Fruit fly (Drosophila melanogaster) whole organism, embryonic: ENCODE results near the gene mRpS33.
A peak's percentile ranks its signal among the peaks of the same experiment; 100 is the strongest.

Experiments used
- CG10431 ChIP-seq: fragments of 200-800 bp; sonication (Bioruptor generic); optimal IDR thresholded peaks from 3 replicates; lab custom pipeline; 2018; ENCODE audit warnings: missing biosample characterization, mild to moderate bottlenecking, missing genetic modification characterization
- CG10959 ChIP-seq: fragments of 200-800 bp; sonication (Bioruptor generic); IDR thresholded peaks from 2 replicates; pipeline ENCODE4 v1.3.6; 2022; ENCODE audit warnings: missing biosample characterization, missing genetic modification characterization
- CG11695 ChIP-seq: fragments of 200-800 bp; sonication (Bioruptor generic); IDR thresholded peaks from 3 replicates; pipeline ENCODE4 v1.3.6; 2022; ENCODE audit warnings: missing biosample characterization, missing genetic modification characterization
- CG13296 ChIP-seq: fragments of 200-800 bp; sonication (Bioruptor generic); optimal IDR thresholded peaks from 3 replicates; lab custom pipeline; 2018; ENCODE audit warnings: missing biosample characterization, mild to moderate bottlenecking, missing genetic modification characterization
- CG13624 ChIP-seq: fragments of 200-800 bp; sonication (Bioruptor generic); optimal IDR thresholded peaks from 2 replicates; lab custom pipeline; 2016; ENCODE audit warnings: missing biosample characterization, missing genetic modification characterization
- CG14860 ChIP-seq: fragments of 200-800 bp; sonication (Bioruptor generic); IDR thresholded peaks from 3 replicates; pipeline ENCODE4 v1.3.6; 2022; ENCODE audit warnings: missing biosample characterization, missing genetic modification characterization; ENCODE audit not compliant: partially characterized antibody
- CG1602 ChIP-seq: fragments of 200-800 bp; sonication (Bioruptor generic); optimal IDR thresholded peaks from 3 replicates; lab custom pipeline; 2016; ENCODE audit warnings: missing biosample characterization, missing genetic modification characterization
- CG16863 ChIP-seq: fragments of 200-800 bp; sonication (Bioruptor generic); optimal IDR thresholded peaks from 3 replicates; lab custom pipeline; 2016; ENCODE audit warnings: missing biosample characterization, missing genetic modification characterization
- CG17328 ChIP-seq: fragments of 200-800 bp; sonication (Bioruptor generic); IDR thresholded peaks from 2 replicates; pipeline ENCODE4 v1.3.6; 2022; ENCODE audit warnings: missing biosample characterization, missing genetic modification characterization
- CG17912 ChIP-seq: fragments of 200-800 bp; sonication (Bioruptor generic); optimal IDR thresholded peaks from 2 replicates; lab custom pipeline; 2018; ENCODE audit warnings: missing biosample characterization, mild to moderate bottlenecking, missing genetic modification characterization
- CG32772 ChIP-seq: fragments of 200-800 bp; sonication (Bioruptor generic); IDR thresholded peaks from 2 replicates; pipeline ENCODE4 v1.3.6; 2022; ENCODE audit warnings: missing biosample characterization, missing genetic modification characterization
- CG3281 ChIP-seq: fragments of 200-800 bp; sonication (Bioruptor generic); optimal IDR thresholded peaks from 3 replicates; lab custom pipeline; 2017; ENCODE audit warnings: missing biosample characterization, mild to moderate bottlenecking, missing genetic modification characterization
- CG34224 ChIP-seq: fragments of 200-800 bp; sonication (Bioruptor generic); IDR thresholded peaks from 3 replicates; pipeline ENCODE4 v1.3.6; 2022; ENCODE audit warnings: missing biosample characterization, missing genetic modification characterization; ENCODE audit not compliant: partially characterized antibody
- CG3838 ChIP-seq: fragments of 200-800 bp; sonication (Bioruptor generic); optimal IDR thresholded peaks from 3 replicates; lab custom pipeline; 2016; ENCODE audit warnings: missing biosample characterization, missing genetic modification characterization
- CG4707 ChIP-seq: fragments of 200-800 bp; sonication (Bioruptor generic); optimal IDR thresholded peaks from 2 replicates; lab custom pipeline; 2018; ENCODE audit warnings: missing biosample characterization, mild to moderate bottlenecking, missing genetic modification characterization, moderate library complexity
- CG4730 ChIP-seq: fragments of 200-800 bp; sonication (Bioruptor generic); IDR thresholded peaks from 2 replicates; pipeline ENCODE4 v1.3.6; 2022; ENCODE audit warnings: missing biosample characterization, missing genetic modification characterization
- CG4854 ChIP-seq: fragments of 200-800 bp; sonication (Bioruptor generic); optimal IDR thresholded peaks from 2 replicates; lab custom pipeline; 2016; ENCODE audit warnings: missing biosample characterization, missing genetic modification characterization, inconsistent platforms
- CG6254 ChIP-seq: fragments of 200-800 bp; sonication (Bioruptor generic); optimal IDR thresholded peaks from 3 replicates; lab custom pipeline; 2017; ENCODE audit warnings: mild to moderate bottlenecking, missing biosample characterization, missing genetic modification reagents, missing genetic modification characterization
- CG6854 ChIP-seq: fragments of 200-800 bp; sonication (Bioruptor generic); optimal IDR thresholded peaks from 3 replicates; lab custom pipeline; 2017; ENCODE audit warnings: missing biosample characterization, mild to moderate bottlenecking, missing genetic modification characterization
- CG9609 ChIP-seq: fragments of 200-800 bp; sonication (Bioruptor generic); optimal IDR thresholded peaks from 3 replicates; lab custom pipeline; 2016; ENCODE audit warnings: missing biosample characterization, missing genetic modification characterization
- Dip2 ChIP-seq: fragments of 200-800 bp; sonication (Bioruptor generic); IDR thresholded peaks from 2 replicates; pipeline ENCODE4 v1.3.6; 2022; ENCODE audit warnings: missing biosample characterization, missing genetic modification characterization
- H15 ChIP-seq: fragments of 200-800 bp; sonication (Bioruptor generic); IDR thresholded peaks from 3 replicates; pipeline ENCODE4 v1.3.6; 2022; ENCODE audit warnings: missing biosample characterization, missing genetic modification characterization
- HHEX ChIP-seq: fragments of 200-800 bp; sonication (Bioruptor generic); optimal IDR thresholded peaks from 3 replicates; lab custom pipeline; 2017; ENCODE audit warnings: missing biosample characterization, mild to moderate bottlenecking, missing genetic modification characterization, missing genetic modification reagents
- HLHmδ ChIP-seq: fragments of 200-800 bp; sonication (Bioruptor generic); optimal IDR thresholded peaks from 2 replicates; lab custom pipeline; 2018; ENCODE audit warnings: missing biosample characterization, mild to moderate bottlenecking, missing genetic modification characterization, moderate library complexity
- Nf-YC ChIP-seq: fragments of 200-800 bp; optimal IDR thresholded peaks from 3 replicates; lab custom pipeline; 2019; ENCODE audit warnings: missing biosample characterization, mild to moderate bottlenecking, missing genetic modification characterization, moderate library complexity
- Ptx1 ChIP-seq: fragments of 200-800 bp; sonication (Bioruptor generic); IDR thresholded peaks from 2 replicates; pipeline ENCODE4 v1.3.6; 2022; ENCODE audit warnings: missing biosample characterization, missing genetic modification characterization
- TFAM ChIP-seq: fragments of 200-800 bp; sonication (Bioruptor generic); optimal IDR thresholded peaks from 2 replicates; lab custom pipeline; 2017; ENCODE audit warnings: missing biosample characterization, missing genetic modification characterization, inconsistent platforms
- Usf ChIP-seq: fragments of 200-800 bp; sonication (Bioruptor generic); optimal IDR thresholded peaks from 2 replicates; lab custom pipeline; 2017; ENCODE audit warnings: missing genotype, missing biosample characterization, missing genetic modification characterization
- abd-A ChIP-seq: fragments of 200-800 bp; sonication (Bioruptor generic); optimal IDR thresholded peaks from 3 replicates; lab custom pipeline; 2019; ENCODE audit warnings: missing biosample characterization, mild to moderate bottlenecking, missing genetic modification characterization, moderate library complexity
- al ChIP-seq: fragments of 200-800 bp; sonication (Bioruptor generic); IDR thresholded peaks from 2 replicates; pipeline ENCODE4 v1.3.6; 2022; ENCODE audit warnings: missing biosample characterization, missing genetic modification characterization
- dmrt99B ChIP-seq: fragments of 200-800 bp; sonication (Bioruptor generic); optimal IDR thresholded peaks from 2 replicates; lab custom pipeline; 2018; ENCODE audit warnings: missing biosample characterization, mild to moderate bottlenecking, missing genetic modification characterization, moderate library complexity
- dpn ChIP-seq, 2 experiments: fragments of 200-800 bp; sonication (Bioruptor generic); optimal IDR thresholded peaks; 3 replicates each; lab custom pipeline; 2016; ENCODE audit warnings: missing biosample characterization in 2 of 2, missing genetic modification characterization in 2 of 2
- dysf ChIP-seq: fragments of 200-800 bp; sonication (Bioruptor generic); IDR thresholded peaks from 3 replicates; pipeline ENCODE4 v1.3.6; 2022; ENCODE audit warnings: missing biosample characterization, missing genetic modification characterization
- esg ChIP-seq: fragments of 200-800 bp; sonication (Bioruptor generic); conservative IDR thresholded peaks from 2 replicates; pipeline ENCODE4 v1.3.6; 2022; ENCODE audit warnings: missing biosample characterization, missing genetic modification characterization
- ewg ChIP-seq: fragments of 200-800 bp; sonication (Bioruptor generic); optimal IDR thresholded peaks from 3 replicates; lab custom pipeline; 2017; ENCODE audit warnings: mild to moderate bottlenecking, missing biosample characterization, missing genetic modification reagents, missing genetic modification characterization
- exex ChIP-seq: fragments of 200-800 bp; sonication (Bioruptor generic); optimal IDR thresholded peaks from 4 replicates; lab custom pipeline; 2018; ENCODE audit warnings: missing biosample characterization, mild to moderate bottlenecking, missing genetic modification characterization, moderate library complexity
- gcm ChIP-seq: fragments of 200-800 bp; sonication (Bioruptor generic); optimal IDR thresholded peaks from 2 replicates; lab custom pipeline; 2019; ENCODE audit warnings: missing biosample characterization, mild to moderate bottlenecking, missing genetic modification characterization, moderate library complexity
- klu ChIP-seq: fragments of 200-800 bp; sonication (Bioruptor generic); IDR thresholded peaks from 2 replicates; pipeline ENCODE4 v1.3.6; 2022; ENCODE audit warnings: missing biosample characterization, missing genetic modification characterization
- lola ChIP-seq, 3 experiments: fragments of >200 bp in 2 of 3; fragments of 200-800 bp in 1 of 3; sonication (Bioruptor generic) in 1 of 3; optimal IDR thresholded peaks; 2 replicates each; lab custom pipeline; 2017 to 2019; ENCODE audit warnings: missing biosample characterization in 3 of 3, missing genetic modification characterization in 3 of 3, mild to moderate bottlenecking in 1 of 3, moderate library complexity in 1 of 3
- lov ChIP-seq, 2 experiments: fragments of 200-800 bp in 1 of 2; fragments of >200 bp in 1 of 2; sonication (Bioruptor generic) in 1 of 2; IDR thresholded peaks in 1 of 2; optimal IDR thresholded peaks in 1 of 2; 2 replicates in 1 of 2; 3 replicates in 1 of 2; pipeline versions ENCODE4 v1.3.6 to Lab custom; 2017 to 2022; ENCODE audit warnings: missing biosample characterization in 1 of 2, missing genetic modification characterization in 1 of 2
- pho ChIP-seq: fragments of 200-800 bp; sonication (Bioruptor generic); optimal IDR thresholded peaks from 2 replicates; lab custom pipeline; 2016; ENCODE audit warnings: missing biosample characterization, missing genetic modification characterization
- pros ChIP-seq: fragments of 200-800 bp; sonication (Bioruptor generic); optimal IDR thresholded peaks from 3 replicates; lab custom pipeline; 2019; ENCODE audit warnings: missing biosample characterization, mild to moderate bottlenecking, missing genetic modification characterization, moderate library complexity
- sima ChIP-seq: fragments of 200-800 bp; sonication (Bioruptor generic); optimal IDR thresholded peaks from 2 replicates; lab custom pipeline; 2016; ENCODE audit warnings: missing biosample characterization, missing genetic modification characterization
- slbo ChIP-seq: fragments of 200-800 bp; sonication (Bioruptor generic); IDR thresholded peaks from 2 replicates; pipeline ENCODE4 v1.3.6; 2022; ENCODE audit warnings: missing biosample characterization, missing genetic modification characterization
- so ChIP-seq: fragments of 200-800 bp; sonication (Bioruptor generic); IDR thresholded peaks from 3 replicates; pipeline ENCODE4 v1.3.6; 2022; ENCODE audit warnings: missing biosample characterization, missing genetic modification characterization
- stwl ChIP-seq: fragments of 200-800 bp; sonication (Bioruptor generic); optimal IDR thresholded peaks from 3 replicates; lab custom pipeline; 2018; ENCODE audit warnings: missing biosample characterization, mild to moderate bottlenecking, missing genetic modification characterization, moderate library complexity
- tll ChIP-seq, 2 experiments: fragments of 200-800 bp in 1 of 2; fragments of >200 bp in 1 of 2; sonication (Bioruptor generic) in 1 of 2; optimal IDR thresholded peaks; 2 replicates each; lab custom pipeline; 2017 to 2019; ENCODE audit warnings: missing biosample characterization in 2 of 2, missing genetic modification characterization in 2 of 2, mild to moderate bottlenecking in 1 of 2, moderate library complexity in 1 of 2
- toy ChIP-seq: fragments of 200-800 bp; sonication (Bioruptor generic); IDR thresholded peaks from 2 replicates; pipeline ENCODE4 v1.3.6; 2022; ENCODE audit warnings: missing biosample characterization, missing genetic modification characterization

Gene mRpS33

DNA sequence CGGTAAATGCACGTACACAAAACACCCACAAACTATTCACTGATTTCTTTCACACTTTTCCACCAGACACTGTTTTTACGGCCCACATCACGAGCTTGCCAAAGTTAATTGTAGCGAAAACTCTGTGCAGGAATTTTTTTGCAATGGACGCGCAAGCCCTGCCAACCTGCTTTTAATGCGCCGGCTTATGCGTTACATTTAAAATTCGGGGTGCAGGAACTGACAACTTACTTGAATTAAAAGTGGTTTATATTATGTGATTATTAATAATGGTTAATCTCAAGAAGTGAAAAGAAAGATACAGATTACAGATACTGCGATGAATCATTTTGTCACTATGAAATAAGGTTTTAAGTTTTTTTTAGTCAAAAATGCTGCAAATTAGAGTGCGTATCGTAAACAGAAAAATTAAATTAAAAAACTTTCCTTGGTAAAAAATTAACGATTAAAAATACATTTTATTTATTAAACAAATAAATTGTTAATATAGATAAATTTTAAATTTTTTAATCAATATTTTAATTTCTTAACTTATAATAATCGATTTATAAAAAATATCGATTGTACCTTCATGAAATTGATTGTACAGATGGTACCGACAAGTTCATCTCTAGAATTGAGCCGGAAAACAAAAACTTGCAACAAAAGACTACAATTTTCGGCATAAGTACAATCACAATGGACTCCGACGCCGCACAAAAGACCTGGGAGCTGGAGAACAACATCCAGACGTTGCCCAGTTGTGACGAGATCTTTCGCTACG lies 33.3 kb upstream of the mRpS33 start, which contains the start of the genes CG42232 and CSN5 (continued):
- peak; percentile 39 for TF ChIP-seq CG16863 (GFP tag; lab: Kevin White, UChicago)
- TF ChIP-seq CG3838, result no peak
- peak in 1 of 3 experiments; percentile 62 for TF ChIP-seq lola (GFP tag; optimal IDR thresholded peaks at IDR 0.05; lab: Kevin White, UChicago)
- TF ChIP-seq CG13296 (GFP tag; lab: Kevin White, UChicago), result no peak
- peak; percentile 69 for TF ChIP-seq slbo (GFP tag; lab: Robert Waterston, UW)
- TF ChIP-seq so, result no peak
- TF ChIP-seq abd-A (tag; lab: Kevin White, UChicago), result no peak
- no peak for TF ChIP-seq esg (GFP tag; lab: Robert Waterston, UW)
- TF ChIP-seq HHEX (GFP tag; lab: Kevin White, UChicago), result peak; percentile 33
- TF ChIP-seq sima (GFP tag; lab: Kevin White, UChicago), result no peak
- 0 out of 3 replicates have a peak, but pooled peaks have one; percentile 19 for TF ChIP-seq dysf
- no peak for TF ChIP-seq gcm (GFP tag; lab: Kevin White, UChicago)
- no peak for TF ChIP-seq HLHmδ (GFP tag; lab: Kevin White, UChicago)
- TF ChIP-seq Nf-YC (tag; lab: Kevin White, UChicago), result no peak
- no peak for TF ChIP-seq CG17912 (GFP tag; lab: Kevin White, UChicago)
- TF ChIP-seq al (GFP tag; lab: Robert Waterston, UW), result no peak
- TF ChIP-seq Dip2 (GFP tag; lab: Robert Waterston, UW), result no peak
- TF ChIP-seq CG13624 (GFP tag; lab: Kevin White, UChicago), result no peak
- TF ChIP-seq CG17328 (GFP tag; lab: Robert Waterston, UW), result peak; percentile 44; the same call in 1 of the 2 replicates
- no peak for TF ChIP-seq CG4707 (GFP tag; lab: Kevin White, UChicago)
- no peak for TF ChIP-seq pros (GFP tag; lab: Kevin White, UChicago)
- TF ChIP-seq TFAM, result no peak
- no peak for TF ChIP-seq lov (optimal IDR thresholded peaks at IDR 0.05; lab: Kevin White, UChicago)
- TF ChIP-seq lov (GFP tag; IDR thresholded peaks at IDR 0.05; lab: Robert Waterston, UW), result no peak
- no peak for TF ChIP-seq dmrt99B (tag; lab: Kevin White, UChicago)
- 0 out of 2 replicates have a peak, but pooled peaks have one; percentile 21 for TF ChIP-seq CG4730 (GFP tag; lab: Robert Waterston, UW)
- peak; percentile 21 for TF ChIP-seq CG6254 (GFP tag; lab: Kevin White, UChicago)
- peak; percentile 68 for TF ChIP-seq stwl
- no peak for TF ChIP-seq CG4854 (GFP tag; lab: Kevin White, UChicago)
- peak in 1 of 2 experiments; percentile 69 for TF ChIP-seq dpn (GFP tag; optimal IDR thresholded peaks at IDR 0.05; lab: Kevin White, UChicago)
- no peak for TF ChIP-seq CG3281 (GFP tag; lab: Kevin White, UChicago)
- TF ChIP-seq exex (tag; lab: Kevin White, UChicago), result no peak
- peak; percentile 15 for TF ChIP-seq ewg (GFP tag; lab: Kevin White, UChicago)
- peak in 1 of 2 experiments; percentile 28 for TF ChIP-seq tll (GFP tag; optimal IDR thresholded peaks at IDR 0.05; lab: Kevin White, UChicago)
- TF ChIP-seq CG10431 (GFP tag; lab: Kevin White, UChicago), result no peak
- TF ChIP-seq toy, result no peak
- TF ChIP-seq CG32772 (GFP tag; lab: Robert Waterston, UW), result peak; percentile 17; the same call in 1 of the 2 replicates
- peak; percentile 0 for TF ChIP-seq CG9609 (GFP tag; lab: Kevin White, UChicago)
- no peak for TF ChIP-seq CG11695
- peak; percentile 30; the same call in 1 of the 3 replicates for TF ChIP-seq CG14860 (GFP tag; lab: Robert Waterston, UW)
- peak; percentile 13 for TF ChIP-seq Usf (GFP tag; lab: Kevin White, UChicago)
- peak; percentile 55 for TF ChIP-seq pho (GFP tag; lab: Kevin White, UChicago)
- TF ChIP-seq klu (GFP tag; lab: Robert Waterston, UW), result no peak
- peak; percentile 23; the same call in 1 of the 3 replicates for TF ChIP-seq H15
- no peak for TF ChIP-seq CG34224 (GFP tag; lab: Robert Waterston, UW)
- TF ChIP-seq Ptx1 (GFP tag; lab: Robert Waterston, UW), result peak; percentile 63; the same call in 1 of the 2 replicates
- no peak for TF ChIP-seq CG10959 (GFP tag; lab: Robert Waterston, UW)
- peak; percentile 67 for TF ChIP-seq CG1602 (GFP tag; lab: Kevin White, UChicago)
- no peak for TF ChIP-seq CG6854
